Worm (Caenorhabditis elegans) whole organism, L4 larva: ENCODE measurements around the gene D1014.6.
A peak's percentile ranks its signal among the peaks of the same experiment; 100 is the strongest.

Source experiments
- D1046.2 ChIP-seq: fragments of 200-800 bp; sonication (Bioruptor generic); IDR thresholded peaks from 2 replicates; pipeline ENCODE4 v1.3.6; 2022; ENCODE audit warnings: missing genetic modification characterization, missing compliant biosample characterization
- F10B5.3 ChIP-seq: sonication (generic microtip); optimal IDR thresholded peaks from 2 replicates; lab custom pipeline; 2016; ENCODE audit warnings: mild to moderate bottlenecking, missing genetic modification characterization, missing compliant biosample characterization
- F26F4.8 ChIP-seq: fragments of 200-800 bp; sonication (Bioruptor generic); conservative IDR thresholded peaks from 2 replicates; pipeline ENCODE4 v1.3.6; 2022; ENCODE audit warnings: missing genetic modification characterization, missing compliant biosample characterization
- F37D6.2 ChIP-seq: sonication (generic microtip); optimal IDR thresholded peaks from 2 replicates; lab custom pipeline; 2016; ENCODE audit warnings: mild to moderate bottlenecking, missing genetic modification characterization, missing compliant biosample characterization
- T26A8.4 ChIP-seq: fragments of 200-800 bp; sonication (Bioruptor generic); IDR thresholded peaks from 2 replicates; pipeline ENCODE4 v1.3.6; 2022; ENCODE audit warnings: missing genetic modification characterization, missing compliant biosample characterization
- Y105C5A.15 ChIP-seq: fragments of 200-800 bp; sonication (Bioruptor generic); IDR thresholded peaks from 2 replicates; pipeline ENCODE4 v1.3.6; 2022; ENCODE audit warnings: missing genetic modification characterization, missing compliant biosample characterization
- aha-1 ChIP-seq: fragments of 150-350 bp; peaks from one replicate; lab custom pipeline; 2014; ENCODE audit warnings: missing biosample characterization, missing genetic modification characterization
- ceh-32 ChIP-seq: sonication (generic microtip); optimal IDR thresholded peaks from 2 replicates; lab custom pipeline; 2016; ENCODE audit warnings: mild to moderate bottlenecking, missing genetic modification characterization, missing compliant biosample characterization; ENCODE audit not compliant: poor library complexity
- ces-1 ChIP-seq: fragments of 150-350 bp; sonication (generic microtip); optimal IDR thresholded peaks from 4 replicates; lab custom pipeline; 2014; ENCODE audit warnings: missing biosample characterization, missing genetic modification reagents, missing genetic modification characterization
- daf-12 ChIP-seq: fragments of 150-350 bp; optimal IDR thresholded peaks from 2 replicates; lab custom pipeline; 2014; ENCODE audit warnings: missing biosample characterization, missing genetic modification reagents, missing genetic modification characterization
- daf-19 ChIP-seq: fragments of 200-800 bp; sonication (Bioruptor generic); conservative IDR thresholded peaks from 2 replicates; pipeline ENCODE4 v1.3.6; 2022; ENCODE audit warnings: missing genetic modification characterization, missing compliant biosample characterization
- daf-8 ChIP-seq: fragments of 200-800 bp; sonication (Bioruptor generic); IDR thresholded peaks from 2 replicates; pipeline ENCODE4 v1.3.6; 2022; ENCODE audit warnings: missing genetic modification characterization, missing compliant biosample characterization
- dmd-6 ChIP-seq: fragments of 200-800 bp; sonication (Bioruptor generic); IDR thresholded peaks from 2 replicates; pipeline ENCODE4 v1.3.6; 2022; ENCODE audit warnings: missing genetic modification reagents, missing genetic modification characterization, missing compliant biosample characterization
- dmd-9 ChIP-seq: fragments of 200-800 bp; sonication (Bioruptor generic); IDR thresholded peaks from 2 replicates; pipeline ENCODE4 v1.3.6; 2022; ENCODE audit warnings: missing genetic modification reagents, missing genetic modification characterization, missing compliant biosample characterization
- dve-1 ChIP-seq: sonication (generic microtip); optimal IDR thresholded peaks from 2 replicates; lab custom pipeline; 2017; ENCODE audit warnings: antibody characterized with exemption, mild to moderate bottlenecking, missing genetic modification characterization, missing compliant biosample characterization; ENCODE audit not compliant: insufficient read depth
- hif-1 ChIP-seq, 2 experiments: sonication (generic microtip); optimal IDR thresholded peaks; 2 replicates each; lab custom pipeline; 2016 to 2017; ENCODE audit warnings: missing compliant biosample characterization in 2 of 2, missing genetic modification characterization in 2 of 2, missing genetic modification reagents in 2 of 2, missing genotype in 2 of 2, mild to moderate bottlenecking in 1 of 2
- hlh-11 ChIP-seq: fragments of 200-800 bp; sonication (Bioruptor generic); optimal IDR thresholded peaks from 2 replicates; lab custom pipeline; 2018; ENCODE audit warnings: mild to moderate bottlenecking, missing genetic modification characterization, missing compliant biosample characterization
- hlh-30 ChIP-seq: sonication (generic microtip); optimal IDR thresholded peaks from 2 replicates; lab custom pipeline; 2017; ENCODE audit warnings: antibody characterized with exemption, mild to moderate bottlenecking, missing genetic modification characterization, missing compliant biosample characterization; ENCODE audit not compliant: insufficient read depth
- hmg-1.1 ChIP-seq: fragments of 200-800 bp; sonication (Bioruptor generic); IDR thresholded peaks from 2 replicates; pipeline ENCODE4 v1.3.6; 2022; ENCODE audit warnings: missing genetic modification reagents, missing genetic modification characterization, missing compliant biosample characterization
- lim-7 ChIP-seq: fragments of 200-800 bp; sonication (Bioruptor generic); IDR thresholded peaks from 2 replicates; pipeline ENCODE4 v1.3.6; 2022; ENCODE audit warnings: missing genetic modification characterization, missing compliant biosample characterization
- lin-1 ChIP-seq: fragments of 200-800 bp; sonication (Bioruptor generic); IDR thresholded peaks from 2 replicates; pipeline ENCODE4 v1.3.6; 2022; ENCODE audit warnings: missing genetic modification reagents, missing genetic modification characterization, missing compliant biosample characterization
- lin-29 ChIP-seq: fragments of 200-800 bp; sonication (Bioruptor generic); IDR thresholded peaks from 2 replicates; pipeline ENCODE4 v1.3.6; 2022; ENCODE audit warnings: missing genetic modification reagents, missing genetic modification characterization, missing compliant biosample characterization
- lin-38 ChIP-seq: fragments of 200-800 bp; sonication (Bioruptor generic); IDR thresholded peaks from 2 replicates; pipeline ENCODE4 v1.3.6; 2022; ENCODE audit warnings: missing genetic modification reagents, missing genetic modification characterization, missing compliant biosample characterization
- lin-39 ChIP-seq: fragments of 150-350 bp; optimal IDR thresholded peaks from 2 replicates; lab custom pipeline; 2014; ENCODE audit warnings: missing biosample characterization, missing genetic modification reagents, missing genetic modification characterization
- lir-3 ChIP-seq: sonication (generic microtip); optimal IDR thresholded peaks from 2 replicates; lab custom pipeline; 2016; ENCODE audit warnings: mild to moderate bottlenecking, missing genetic modification characterization, missing compliant biosample characterization
- mdt-29 ChIP-seq: fragments of 200-800 bp; sonication (Bioruptor generic); IDR thresholded peaks from 2 replicates; pipeline ENCODE4 v1.3.6; 2022; ENCODE audit warnings: missing genetic modification reagents, missing genetic modification characterization, missing compliant biosample characterization
- mep-1 ChIP-seq: fragments of 150-350 bp; sonication (generic microtip); optimal IDR thresholded peaks from 3 replicates; lab custom pipeline; 2014; ENCODE audit warnings: missing biosample characterization, missing genetic modification characterization
- mes-2 ChIP-seq: sonication (generic microtip); optimal IDR thresholded peaks from 2 replicates; lab custom pipeline; 2016; ENCODE audit warnings: missing genotype, mild to moderate bottlenecking, missing genetic modification characterization, missing compliant biosample characterization; ENCODE audit not compliant: poor library complexity, severe bottlenecking
- mxl-2 ChIP-seq: fragments of 200-800 bp; sonication (Bioruptor generic); conservative IDR thresholded peaks from 2 replicates; pipeline ENCODE4 v1.3.6; 2022; ENCODE audit warnings: missing genetic modification reagents, missing genetic modification characterization, missing compliant biosample characterization
- nhr-10 ChIP-seq: fragments of 150-350 bp; optimal IDR thresholded peaks from 2 replicates; lab custom pipeline; 2014; ENCODE audit warnings: missing biosample characterization, missing genetic modification characterization
- nhr-111 ChIP-seq: fragments of 200-800 bp; sonication (Bioruptor generic); optimal IDR thresholded peaks from 2 replicates; lab custom pipeline; 2018; ENCODE audit warnings: mild to moderate bottlenecking, missing genetic modification characterization, missing compliant biosample characterization
- nhr-28 ChIP-seq: fragments of 150-350 bp; optimal IDR thresholded peaks from 2 replicates; lab custom pipeline; 2014; ENCODE audit warnings: missing biosample characterization, missing genetic modification characterization
- nhr-41 ChIP-seq: fragments of 200-800 bp; sonication (Bioruptor generic); IDR thresholded peaks from 2 replicates; pipeline ENCODE4 v1.3.6; 2022; ENCODE audit warnings: missing genetic modification reagents, missing genetic modification characterization, missing compliant biosample characterization
- nhr-42 ChIP-seq: fragments of 200-800 bp; sonication (Bioruptor generic); IDR thresholded peaks from 2 replicates; pipeline ENCODE4 v1.3.6; 2022; ENCODE audit warnings: missing genetic modification characterization, missing compliant biosample characterization
- nhr-77 ChIP-seq: fragments of 150-350 bp; optimal IDR thresholded peaks from 2 replicates; lab custom pipeline; 2014; ENCODE audit warnings: missing biosample characterization, missing genetic modification characterization
- pha-4 ChIP-seq, 2 experiments: fragments of 150-350 bp in 1 of 2; fragments of 200-800 bp in 1 of 2; sonication (Bioruptor generic) in 1 of 2; IDR thresholded peaks in 1 of 2; optimal IDR thresholded peaks in 1 of 2; 2 replicates each; pipeline versions ENCODE4 v1.3.6 to Lab custom; 2014 to 2022; ENCODE audit warnings: missing genetic modification characterization in 2 of 2, missing genetic modification reagents in 2 of 2, missing biosample characterization in 1 of 2, missing compliant biosample characterization in 1 of 2
- php-3 ChIP-seq: fragments of 200-800 bp; sonication (Bioruptor generic); IDR thresholded peaks from 2 replicates; pipeline ENCODE4 v1.3.6; 2022; ENCODE audit warnings: missing genetic modification reagents, missing genetic modification characterization, missing compliant biosample characterization
- pqm-1 ChIP-seq: sonication (generic microtip); optimal IDR thresholded peaks from 2 replicates; lab custom pipeline; 2017; ENCODE audit warnings: missing biosample characterization, missing genetic modification characterization
- saeg-2 ChIP-seq: fragments of 200-800 bp; sonication (Bioruptor generic); IDR thresholded peaks from 2 replicates; pipeline ENCODE4 v1.3.6; 2022; ENCODE audit warnings: missing genetic modification reagents, missing genetic modification characterization, missing compliant biosample characterization
- snpc-1.2 ChIP-seq: fragments of 200-800 bp; sonication (Bioruptor generic); IDR thresholded peaks from 2 replicates; pipeline ENCODE4 v1.3.6; 2022; ENCODE audit warnings: missing genetic modification reagents, missing genetic modification characterization, missing compliant biosample characterization
- spr-3 ChIP-seq: fragments of 200-800 bp; sonication (Bioruptor generic); optimal IDR thresholded peaks from 2 replicates; lab custom pipeline; 2018; ENCODE audit warnings: mild to moderate bottlenecking, missing genetic modification characterization, missing compliant biosample characterization
- vab-7 ChIP-seq: fragments of 200-800 bp; sonication (Bioruptor generic); IDR thresholded peaks from 2 replicates; pipeline ENCODE4 v1.3.6; 2022; ENCODE audit warnings: missing genetic modification reagents, missing genetic modification characterization, missing compliant biosample characterization
- zag-1 ChIP-seq: fragments of 150-350 bp; optimal IDR thresholded peaks from 2 replicates; lab custom pipeline; 2014; ENCODE audit warnings: missing biosample characterization, missing genetic modification characterization
- zfp-2 ChIP-seq: sonication (generic microtip); optimal IDR thresholded peaks from 2 replicates; lab custom pipeline; 2016; ENCODE audit warnings: mild to moderate bottlenecking, missing genetic modification characterization, missing compliant biosample characterization
- zip-2 ChIP-seq: fragments of 150-350 bp; optimal IDR thresholded peaks from 2 replicates; lab custom pipeline; 2014; ENCODE audit warnings: missing biosample characterization, missing genetic modification characterization
- ztf-11 ChIP-seq: fragments of 150-350 bp; optimal IDR thresholded peaks from 2 replicates; lab custom pipeline; 2014; ENCODE audit warnings: missing biosample characterization, missing genetic modification characterization

Gene D1014.6

ce11 chrV:8090595-8090994, 30.4 kb upstream of the D1014.6 start, which contains the start of gene str-130:
Gene str-130, minus strand, starts transcription at chrV:8090695.
- TF ChIP-seq F26F4.8 (GFP tag; lab: Robert Waterston, UW): no peak
- TF ChIP-seq D1046.2: no peak
- TF ChIP-seq nhr-10 (tag; lab: Kevin White, UChicago): no peak
- no peak for TF ChIP-seq mdt-29
- TF ChIP-seq snpc-1.2 (GFP tag; lab: Robert Waterston, UW): no peak
- TF ChIP-seq daf-19 (GFP tag; lab: Robert Waterston, UW): no peak
- TF ChIP-seq F37D6.2 (tag; lab: Kevin White, UChicago): no peak
- TF ChIP-seq dmd-6: no peak
- no peak for TF ChIP-seq pqm-1 (tag; lab: Kevin White, UChicago)
- no peak for TF ChIP-seq hlh-30 (tag; lab: Kevin White, UChicago)
- TF ChIP-seq zag-1: no peak
- TF ChIP-seq saeg-2 (GFP tag; lab: Robert Waterston, UW): no peak
- no peak for TF ChIP-seq lin-29
- TF ChIP-seq T26A8.4 (GFP tag; lab: Robert Waterston, UW): no peak
- TF ChIP-seq lir-3 (tag; lab: Kevin White, UChicago): no peak
- TF ChIP-seq hif-1 (tag; optimal IDR thresholded peaks at IDR 0.05; lab: Kevin White, UChicago): no peak
- TF ChIP-seq ztf-11 (tag; lab: Kevin White, UChicago): no peak
- TF ChIP-seq F10B5.3 (tag; lab: Kevin White, UChicago): no peak
- no peak for TF ChIP-seq daf-8
- no peak for TF ChIP-seq zip-2 (tag; lab: Kevin White, UChicago)

- TF ChIP-seq aha-1 (tag; lab: Kevin White, UChicago) (peak; percentile 31), spr-3 (no peak)
These were observed 28.6 kb upstream of the D1014.6 start, which contains the start of gene str-129 for ce11 chrV:8092385-8092784. Gene str-129, minus strand, starts transcription at chrV:8092485.

- TF ChIP-seq ces-1 (GFP tag; lab: Kevin White, UChicago) (no peak), mes-2 (tag; lab: Kevin White, UChicago) (no peak), Y105C5A.15 (GFP tag; lab: Robert Waterston, UW) (no peak), ceh-32 (tag; lab: Kevin White, UChicago) (no peak), hlh-11 (tag; lab: Kevin White, UChicago) (no peak), lin-39 (no peak), nhr-10 (tag; lab: Kevin White, UChicago) (no peak), F26F4.8 (GFP tag; lab: Robert Waterston, UW) (no peak), nhr-28 (tag; lab: Kevin White, UChicago) (no peak), mep-1 (tag; lab: Kevin White, UChicago) (no peak), nhr-42 (GFP tag; lab: Robert Waterston, UW) (no peak), zfp-2 (tag; lab: Kevin White, UChicago) (no peak), dmd-9 (no peak), php-3 (GFP tag; lab: Robert Waterston, UW) (no peak)
These were observed 25.6 kb upstream of the D1014.6 start, which contains the start of gene str-146 for ce11 chrV:8095378-8095777. Gene str-146, minus strand, starts transcription at chrV:8095478.

ce11 chrV:8098239-8098638, 22.7 kb upstream of the D1014.6 start, which contains the start of gene str-145:
Gene str-145, minus strand, starts transcription at chrV:8098339.
- TF ChIP-seq lim-7 (GFP tag; lab: Robert Waterston, UW): no peak
- no peak for TF ChIP-seq Y105C5A.15 (GFP tag; lab: Robert Waterston, UW)
- TF ChIP-seq lin-29: no peak
- no peak for TF ChIP-seq daf-12 (tag; lab: Kevin White, UChicago)
- TF ChIP-seq vab-7 (GFP tag; lab: Robert Waterston, UW): no peak
- TF ChIP-seq hlh-11 (tag; lab: Kevin White, UChicago): no peak
- no peak for TF ChIP-seq ztf-11 (tag; lab: Kevin White, UChicago)
- no peak for TF ChIP-seq pha-4 (GFP tag; IDR thresholded peaks at IDR 0.05; lab: Robert Waterston, UW)
- TF ChIP-seq pha-4 (tag; optimal IDR thresholded peaks at IDR 0.05; lab: Kevin White, UChicago): no peak
- TF ChIP-seq hmg-1.1: no peak
- TF ChIP-seq nhr-41 (GFP tag; lab: Robert Waterston, UW): no peak
- no peak for TF ChIP-seq nhr-111 (GFP tag; lab: Kevin White, UChicago)
- no peak for TF ChIP-seq zip-2 (tag; lab: Kevin White, UChicago)
- no peak for TF ChIP-seq dve-1 (tag; lab: Kevin White, UChicago)
- TF ChIP-seq lin-38: no peak
- no peak for TF ChIP-seq mxl-2 (GFP tag; lab: Robert Waterston, UW)
- TF ChIP-seq nhr-77 (tag; lab: Kevin White, UChicago): no peak
- no peak for TF ChIP-seq lin-1 (GFP tag; lab: Robert Waterston, UW)
- no peak for TF ChIP-seq zfp-2 (tag; lab: Kevin White, UChicago)
